Worm (Caenorhabditis elegans): ENCODE measurements around the gene gldi-6.

- TF ChIP-seq pax-3 (tag; optimal IDR thresholded peaks at IDR 0.05): no peak
- TF ChIP-seq fkh-10 (GFP tag; optimal IDR thresholded peaks at IDR 0.05): no peak
- TF ChIP-seq sox-4 (tag; optimal IDR thresholded peaks at IDR 0.05): no peak
- no peak for TF ChIP-seq jun-1 (tag; optimal IDR thresholded peaks at IDR 0.05)
- TF ChIP-seq nhr-28 (tag; optimal IDR thresholded peaks at IDR 0.05): no peak
- no peak for TF ChIP-seq mep-1 (tag; optimal IDR thresholded peaks at IDR 0.05)
- no peak for TF ChIP-seq skn-1 (tag; optimal IDR thresholded peaks at IDR 0.05)
- no peak for TF ChIP-seq aha-1 (tag; optimal IDR thresholded peaks at IDR 0.05)
- TF ChIP-seq ztf-11 (tag; optimal IDR thresholded peaks at IDR 0.05): no peak
Observed at ce11 chrII:3477171-3477570, 30.4 kb downstream of the gldi-6 start, which contains the start of gene fbxb-104.

Measured in whole organism, L1 larva.